Worm (Caenorhabditis elegans): Measurements from ENCODE around the gene rod-1.
"Not testable (repeated sequence)": the region's sequence is repeated elsewhere in the genome, so short reads cannot be mapped to it uniquely, and the experiment has no call there.

rod-1 gene

DNA sequence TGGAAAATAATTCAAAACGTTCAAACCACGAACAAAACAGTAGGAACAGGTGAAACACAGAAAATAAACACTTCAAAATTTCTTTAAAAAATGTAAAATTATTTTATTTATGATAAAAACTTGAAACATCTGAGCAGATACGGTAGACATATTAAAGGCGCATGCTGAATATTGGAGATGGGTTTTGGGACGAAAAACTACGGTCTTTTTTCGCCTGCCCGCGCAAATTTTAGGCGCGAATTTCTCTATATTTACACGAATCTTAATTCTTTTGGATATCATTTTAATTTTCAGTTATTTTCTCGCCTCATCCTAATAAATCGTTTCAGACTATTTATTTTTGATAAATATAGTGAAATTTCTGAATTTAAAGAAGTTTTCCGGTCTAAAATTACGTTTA is 555 bp upstream of the rod-1 start (continued):
- peak; percentile 88 for TF ChIP-seq dox-1 (GFP tag; IDR thresholded peaks at IDR 0.05)
- no peak for TF ChIP-seq sptf-2 (GFP tag; optimal IDR thresholded peaks at IDR 0.05)
- no peak for TF ChIP-seq nhr-80 (tag; optimal IDR thresholded peaks at IDR 0.05)
- TF ChIP-seq hmg-1.2 (GFP tag; IDR thresholded peaks at IDR 0.05): peak; percentile 54
- peak; percentile 37 for TF ChIP-seq athp-1 (tag; optimal IDR thresholded peaks at IDR 0.05)
- no peak for TF ChIP-seq F55B11.4 (tag; optimal IDR thresholded peaks at IDR 0.05; ENCODE audit: borderline replicate concordance, insufficient read depth)
- no peak for TF ChIP-seq nhr-27 (tag; optimal IDR thresholded peaks at IDR 0.05)
- TF ChIP-seq lin-54 (GFP tag; optimal IDR thresholded peaks at IDR 0.05): peak; percentile 85
- TF ChIP-seq lsl-1 (GFP tag; optimal IDR thresholded peaks at IDR 0.05): peak; percentile 98
- peak; percentile 99 for TF ChIP-seq efl-1 (GFP tag; optimal IDR thresholded peaks at IDR 0.05)
- TF ChIP-seq F22D6.2 (tag; optimal IDR thresholded peaks at IDR 0.05): no peak
- peak; percentile 50 for TF ChIP-seq snpc-1.3 (tag; optimal IDR thresholded peaks at IDR 0.05; ENCODE audit: insufficient read depth)
- peak; percentile 69 for TF ChIP-seq tbp1 (GFP tag; optimal IDR thresholded peaks at IDR 0.05)
- peak; percentile 90 for TF ChIP-seq pbrm-1 (GFP tag; IDR thresholded peaks at IDR 0.05)
- peak; percentile 54; the same call in 1 of the 2 replicates for TF ChIP-seq mcd-1 (GFP tag; IDR thresholded peaks at IDR 0.05)
- peak; percentile 93 for TF ChIP-seq D2030.7 (GFP tag; IDR thresholded peaks at IDR 0.05)
- peak; percentile 67; the same call in 1 of the 2 replicates for TF ChIP-seq ztf-28 (GFP tag; IDR thresholded peaks at IDR 0.05)
- peak; percentile 94 for TF ChIP-seq snpc-3.4 (tag; optimal IDR thresholded peaks at IDR 0.05)
- TF ChIP-seq cebp-1 (GFP tag; IDR thresholded peaks at IDR 0.05): no peak
- TF ChIP-seq cebp-1 (tag; optimal IDR thresholded peaks at IDR 0.05): no peak
- TF ChIP-seq Y95B8A.8 (GFP tag; IDR thresholded peaks at IDR 0.05): peak; percentile 92
- TF ChIP-seq unc-62 (GFP tag; optimal IDR thresholded peaks at IDR 0.05): no peak
- TF ChIP-seq rpc-1 (optimal IDR thresholded peaks at IDR 0.05): no peak
- TF ChIP-seq rpc-1 (tag; optimal IDR thresholded peaks at IDR 0.05): no peak
- peak; percentile 72 for TF ChIP-seq snpc-1.1 (tag; optimal IDR thresholded peaks at IDR 0.05; ENCODE audit: insufficient read depth)

DNA sequence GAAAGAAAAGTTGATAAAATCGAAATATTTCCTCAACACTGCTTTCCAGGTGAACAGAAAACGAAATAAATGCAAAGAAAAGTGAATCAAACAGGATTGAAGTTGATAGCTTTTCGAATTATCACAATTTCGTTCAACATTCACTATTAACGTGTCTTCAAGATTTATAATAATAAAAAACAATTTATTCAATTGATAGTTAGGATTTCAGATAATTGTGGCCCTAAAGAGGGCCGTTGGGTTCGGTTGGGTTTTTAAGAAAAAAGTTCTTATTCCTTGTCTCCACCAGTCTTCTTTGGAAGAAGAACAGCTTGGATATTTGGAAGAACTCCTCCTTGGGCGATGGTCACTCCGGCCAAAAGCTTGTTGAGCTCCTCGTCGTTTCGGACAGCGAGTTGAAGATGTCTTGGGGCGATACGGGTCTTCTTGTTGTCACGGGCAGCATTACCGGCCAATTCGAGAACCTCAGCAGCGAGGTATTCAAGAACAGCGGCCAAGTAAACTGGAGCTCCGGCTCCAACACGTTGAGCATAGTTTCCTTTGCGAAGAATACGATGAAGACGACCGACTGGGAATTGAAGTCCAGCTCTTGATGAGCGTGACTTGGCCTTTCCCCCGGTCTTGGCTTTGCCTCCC is 7.4 kb downstream of the rod-1 start:
- TF ChIP-seq Y95B8A.8 (GFP tag; IDR thresholded peaks at IDR 0.05) (peak; percentile 51; the same call in 1 of the 2 replicates), lin-26 (GFP tag; IDR thresholded peaks at IDR 0.05) (peak; percentile 87), egl-44 (GFP tag; IDR thresholded peaks at IDR 0.05) (peak; percentile 53; the same call in 1 of the 2 replicates), cebp-1 (tag; optimal IDR thresholded peaks at IDR 0.05) (peak; percentile 5), snpc-3.4 (tag; optimal IDR thresholded peaks at IDR 0.05) (peak; percentile 49), egrh-3 (GFP tag; IDR thresholded peaks at IDR 0.05) (peak; percentile 40; the same call in 1 of the 2 replicates), ekl-4 (GFP tag; IDR thresholded peaks at IDR 0.05) (peak; percentile 37; the same call in 1 of the 2 replicates), lsl-1 (GFP tag; optimal IDR thresholded peaks at IDR 0.05) (peak; percentile 31), ama-1 (GFP tag; optimal IDR thresholded peaks at IDR 0.05) (peak; percentile 32 to 33), sea-2 (GFP tag; IDR thresholded peaks at IDR 0.05) (0 out of 2 replicates have a peak, but pooled peaks have one; percentile 69), F49E8.2 (tag; optimal IDR thresholded peaks at IDR 0.05; ENCODE audit: insufficient read depth) (peak; percentile 49), B0336.3 (GFP tag; IDR thresholded peaks at IDR 0.05) (0 out of 2 replicates have a peak, but pooled peaks have one; percentile 34), snpc-1.3 (tag; optimal IDR thresholded peaks at IDR 0.05; ENCODE audit: insufficient read depth) (peak; percentile 2), snpc-4 (tag; optimal IDR thresholded peaks at IDR 0.05) (peak in 1 of 4 experiments; percentile 43), Y79H2A.3 (GFP tag; conservative IDR thresholded peaks at IDR 0.05) (peak; percentile 49; the same call in 1 of the 2 replicates), ceh-40 (GFP tag; IDR thresholded peaks at IDR 0.05) (0 out of 2 replicates have a peak, but pooled peaks have one; percentile 3), lin-54 (GFP tag; optimal IDR thresholded peaks at IDR 0.05) (peak; percentile 47), rcor-1 (GFP tag; IDR thresholded peaks at IDR 0.05) (peak; percentile 25; the same call in 1 of the 2 replicates), rec-8 (tag; optimal IDR thresholded peaks at IDR 0.05) (peak in 1 of 2 experiments; percentile 38), hrde-1 (tag; optimal IDR thresholded peaks at IDR 0.05; ENCODE audit: borderline replicate concordance) (peak; percentile 92)
- TF ChIP-seq cebp-1 (GFP tag; IDR thresholded peaks at IDR 0.05); ama-1 (optimal IDR thresholded peaks at IDR 0.05); snpc-4 (GFP tag; optimal IDR thresholded peaks at IDR 0.05): not testable (repeated sequence)

Data from whole organism, young adult.